Worm (Caenorhabditis elegans): ENCODE data around the gene srg-54.

- no peak for TF ChIP-seq hnd-1 (tag; optimal IDR thresholded peaks at IDR 0.05)
- TF ChIP-seq flt-1 (GFP tag; IDR thresholded peaks at IDR 0.05) = no peak
- no peak for TF ChIP-seq ceh-36 (tag; optimal IDR thresholded peaks at IDR 0.05)
- TF ChIP-seq ets-7 (tag; optimal IDR thresholded peaks at IDR 0.05) = no peak
- TF ChIP-seq ama-1 (optimal IDR thresholded peaks at IDR 0.05) = no peak
- TF ChIP-seq pes-1 (GFP tag; IDR thresholded peaks at IDR 0.05) = no peak
- TF ChIP-seq tra-4 (tag; optimal IDR thresholded peaks at IDR 0.05) = no peak
- TF ChIP-seq B0310.2 (tag; optimal IDR thresholded peaks at IDR 0.05) = no peak
- no peak for TF ChIP-seq tbx-37 (GFP tag; conservative IDR thresholded peaks at IDR 0.05)
- TF ChIP-seq ceh-13 (GFP tag; optimal IDR thresholded peaks at IDR 0.05) = no peak
- TF ChIP-seq hmbx-1 (tag; optimal IDR thresholded peaks at IDR 0.05) = no peak
- no peak for TF ChIP-seq F13C5.2 (tag; optimal IDR thresholded peaks at IDR 0.05)
- TF ChIP-seq hmg-4 (GFP tag; optimal IDR thresholded peaks at IDR 0.05) = no peak
- no peak for TF ChIP-seq tbx-11 (GFP tag; IDR thresholded peaks at IDR 0.05)
Measured at ce11 chrV:14945124-14945523, 21.1 kb upstream of the srg-54 start.
